Fruit fly (Drosophila melanogaster): ENCODE measurements around the gene CG13287.

CG13287 gene

DNA sequence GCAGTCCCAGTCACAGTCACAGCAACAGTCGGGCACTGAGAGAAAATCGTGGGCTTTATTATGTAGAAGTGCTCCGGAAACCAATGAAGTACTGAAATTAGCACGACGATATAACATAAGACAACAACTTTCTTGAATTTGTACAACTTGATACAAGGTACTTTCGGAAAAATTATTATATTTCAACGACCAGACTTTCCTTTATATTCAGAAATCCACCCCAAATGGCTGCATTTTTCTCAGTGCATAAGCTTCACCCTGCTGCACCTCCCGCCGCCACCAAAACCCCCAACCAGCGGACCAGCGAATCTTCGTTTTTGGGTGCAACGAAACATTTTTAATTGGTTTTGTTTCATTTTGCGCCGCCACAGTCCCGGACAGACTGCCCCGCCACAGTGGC is 19.1 kb upstream of the CG13287 start:
- TF ChIP-seq noc (tag; optimal IDR thresholded peaks at IDR 0.05) = no peak

dm6 chr3L:5863868-5864413 is 18.2 kb upstream of the CG13287 start:
- TF ChIP-seq noc (tag; optimal IDR thresholded peaks at IDR 0.05) = no peak

DNA sequence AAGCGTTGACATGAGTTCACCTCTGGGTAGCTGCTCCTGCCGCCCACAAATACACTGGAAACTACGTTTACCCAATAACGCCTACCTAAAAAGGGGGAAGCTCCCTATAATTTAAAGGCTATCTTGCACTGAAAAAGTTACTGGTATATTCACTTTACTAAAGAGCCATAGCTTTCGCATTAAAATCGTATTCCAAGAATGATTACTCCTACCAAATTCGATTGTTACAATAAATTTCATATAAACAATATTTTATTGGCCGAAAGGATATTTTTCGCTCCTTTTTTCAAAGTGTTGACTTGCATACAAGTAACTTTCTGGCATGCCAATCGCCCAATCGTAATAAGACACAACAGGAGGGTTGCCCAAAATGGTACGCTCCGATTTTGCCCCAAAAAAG is 15.2 kb upstream of the CG13287 start:
- no peak for TF ChIP-seq noc (tag; optimal IDR thresholded peaks at IDR 0.05)

dm6 chr3L:5869614-5870204 is 12.4 kb upstream of the CG13287 start:
- TF ChIP-seq noc (tag; optimal IDR thresholded peaks at IDR 0.05) = no peak

dm6 chr3L:5871201-5871600 is 10.9 kb upstream of the CG13287 start, which contains the start of gene CG5568:
CG5568 (plus strand) TSS chr3L:5871501.
- TF ChIP-seq noc (tag; optimal IDR thresholded peaks at IDR 0.05) = no peak

DNA sequence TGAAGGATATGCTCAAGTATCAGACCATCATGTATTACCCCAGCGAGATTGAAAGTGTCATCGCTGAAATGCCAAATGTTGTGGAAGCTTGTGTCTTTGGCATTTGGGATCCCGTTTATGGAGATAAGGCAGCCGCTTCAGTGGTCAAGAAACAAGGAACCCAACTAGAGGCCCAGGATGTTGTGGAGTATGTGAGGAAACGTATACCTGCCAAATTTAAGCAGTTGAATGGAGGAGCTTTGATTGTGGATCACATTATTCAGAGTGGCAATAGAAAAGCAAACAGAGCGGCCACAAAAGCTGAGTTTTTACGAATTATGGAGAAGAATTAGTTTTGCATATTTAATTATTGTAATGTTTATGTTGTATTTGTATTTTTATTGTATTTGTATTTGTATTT is 9.1 kb upstream of the CG13287 start, which contains the start of gene CG18586:
CG18586 (plus strand) TSS at position 301 of the 400 bp plus-strand sequence.
- TF ChIP-seq noc (tag; optimal IDR thresholded peaks at IDR 0.05) = no peak

DNA sequence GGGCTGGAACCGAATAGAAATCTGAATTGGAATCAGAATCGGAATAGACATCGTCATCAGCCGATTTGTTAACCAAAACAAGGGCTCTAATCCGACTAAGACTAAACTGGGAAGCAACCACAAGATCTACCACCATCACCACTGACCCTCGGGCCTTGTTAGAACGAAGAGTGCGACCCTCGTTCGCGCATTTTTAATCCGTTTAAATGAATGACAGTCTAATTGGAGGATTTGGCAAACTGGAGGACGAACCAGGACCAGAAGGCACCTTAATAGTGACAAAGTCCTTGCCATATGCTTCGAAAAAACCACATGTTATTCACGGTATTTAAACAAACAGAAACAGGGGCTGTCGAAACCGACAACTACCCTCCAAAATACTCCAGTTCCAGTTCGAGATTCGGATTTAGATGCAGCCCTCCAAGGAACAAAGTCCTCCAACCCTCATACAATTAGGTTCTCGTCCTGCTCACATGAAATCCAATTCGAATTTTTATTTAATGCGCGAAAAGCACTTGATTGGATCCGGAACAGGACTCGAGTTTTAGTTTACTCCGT is 3.3 kb upstream of the CG13287 start:
- no peak for TF ChIP-seq noc (tag; optimal IDR thresholded peaks at IDR 0.05)

dm6 chr3L:5881310-5882208 is 545 bp upstream of the CG13287 start:
- TF ChIP-seq noc (tag; optimal IDR thresholded peaks at IDR 0.05) = no peak

- TF ChIP-seq noc (tag; optimal IDR thresholded peaks at IDR 0.05) = no peak
These were observed 2.6 kb downstream of the CG13287 start for dm6 chr3L:5884735-5885134.

DNA sequence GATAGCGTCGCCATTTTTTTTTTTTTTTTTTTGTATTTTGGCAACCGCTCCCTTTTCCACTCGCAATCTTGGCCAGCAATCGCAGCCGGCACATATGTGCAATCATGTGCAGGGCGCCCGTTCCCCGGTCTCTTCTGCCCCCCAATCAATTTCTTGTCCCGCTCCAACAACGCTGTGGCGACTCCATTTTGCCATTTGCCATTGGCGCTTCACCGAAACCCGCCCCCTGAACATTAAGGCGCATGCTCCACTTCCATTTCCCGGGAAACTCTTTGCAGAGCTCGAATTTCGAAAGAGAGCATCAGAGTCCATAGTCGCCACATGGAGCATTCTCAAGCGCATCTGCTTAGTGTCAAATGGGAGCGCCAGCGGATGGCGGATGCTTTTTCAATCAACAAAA is 9.0 kb downstream of the CG13287 start:
- TF ChIP-seq noc (tag; optimal IDR thresholded peaks at IDR 0.05) = no peak

DNA sequence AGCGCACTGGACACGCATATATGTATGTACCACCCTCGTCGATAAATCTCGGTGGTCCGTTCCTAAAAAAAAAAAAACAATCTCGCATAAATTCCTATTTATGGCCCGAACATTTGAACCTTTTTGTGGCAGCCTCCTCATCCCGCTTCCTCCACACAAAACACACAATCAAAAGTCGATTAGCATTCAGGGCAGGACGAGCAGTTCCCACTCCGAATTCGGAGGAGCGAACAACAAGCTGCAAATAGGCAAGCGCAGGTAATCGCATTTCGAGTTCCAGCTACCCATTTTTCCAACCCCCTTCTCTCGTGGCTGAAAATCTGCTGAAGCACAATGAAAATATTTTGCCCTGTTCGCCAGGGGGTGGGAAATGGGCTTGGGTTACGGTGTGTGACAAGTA is 9.7 kb downstream of the CG13287 start:
- TF ChIP-seq noc (tag; optimal IDR thresholded peaks at IDR 0.05) = no peak

DNA sequence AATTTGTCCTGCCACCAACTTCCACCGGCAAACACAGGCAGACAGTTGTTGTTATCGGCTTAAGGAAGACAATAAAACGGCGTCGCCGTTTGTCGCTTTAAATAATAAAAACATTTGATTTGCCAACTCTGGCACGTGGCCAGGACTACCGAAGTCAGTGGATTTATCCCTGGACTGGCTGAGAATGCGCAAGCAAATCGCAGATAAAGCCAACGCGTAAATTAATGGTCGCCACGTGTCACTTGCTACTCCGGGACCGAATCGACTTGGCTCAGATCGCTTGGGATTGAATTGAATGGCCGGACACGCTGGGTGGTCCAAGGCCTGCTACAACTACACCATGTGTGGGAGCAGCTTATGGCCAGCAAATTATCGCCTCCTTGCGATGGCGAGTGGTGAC is 11.0 kb downstream of the CG13287 start:
- no peak for TF ChIP-seq noc (tag; optimal IDR thresholded peaks at IDR 0.05)

- TF ChIP-seq noc (tag; optimal IDR thresholded peaks at IDR 0.05) = no peak
These were observed 15.2 kb downstream of the CG13287 start, which contains the start of the genes PolE2 and CG5592 for dm6 chr3L:5897228-5897688. PolE2 (minus strand) TSS chr3L:5897435. CG5592 (plus strand) TSS chr3L:5897638.

dm6 chr3L:5899305-5899704 is 17.2 kb downstream of the CG13287 start, which contains the start of gene CG32409:
CG32409 (plus strand) TSS chr3L:5899528.
- no peak for TF ChIP-seq noc (tag; optimal IDR thresholded peaks at IDR 0.05)

- no peak for TF ChIP-seq noc (tag; optimal IDR thresholded peaks at IDR 0.05)
These were observed 20.2 kb downstream of the CG13287 start, which contains the start of gene QC for dm6 chr3L:5902189-5902765. QC (minus strand) TSS chr3L:5902456.

dm6 chr3L:5903955-5904354 is 21.9 kb downstream of the CG13287 start, which contains the start of gene CG32413:
CG32413 (minus strand) TSS chr3L:5904055.
- TF ChIP-seq noc (tag; optimal IDR thresholded peaks at IDR 0.05) = no peak

All from whole organism, larva.